Worm (Caenorhabditis elegans) whole organism, L1 larva: ENCODE results near the gene srw-13.

ENCODE experiments used
- elt-2 ChIP-seq: sonication (generic microtip); optimal IDR thresholded peaks from 2 replicates; lab custom pipeline; 2016; ENCODE audit warnings: missing genetic modification characterization, mild to moderate bottlenecking, inconsistent platforms, missing compliant biosample characterization, missing genetic modification reagents
- xbp-1 ChIP-seq: sonication (generic microtip); optimal IDR thresholded peaks from 2 replicates; lab custom pipeline; 2016; ENCODE audit warnings: missing genetic modification characterization, missing compliant biosample characterization

The srw-13 gene

ce11 chrV:15281279-15281949 is 49.1 kb downstream of the srw-13 start, which contains the start of the genes srw-19 and srx-51:
TSS of gene srw-19 (minus strand) at chrV:15281379.
TSS of gene srx-51 (plus strand) at chrV:15281899.
- no peak for TF ChIP-seq xbp-1 (tag; lab: Kevin White, UChicago)
- TF ChIP-seq elt-2 (tag; lab: Kevin White, UChicago) = no peak
